Fruit fly (Drosophila melanogaster): ENCODE measurements around the gene CG8209.

Gene CG8209

dm6 chr3L:7983602-7984223 lies 7.5 kb downstream of the CG8209 start:
- TF ChIP-seq CG8478 (optimal IDR thresholded peaks at IDR 0.05): no peak
- no peak for TF ChIP-seq EcR (GFP tag; optimal IDR thresholded peaks at IDR 0.05)
- TF ChIP-seq Dll (optimal IDR thresholded peaks at IDR 0.05): no peak
- TF ChIP-seq usp (GFP tag; optimal IDR thresholded peaks at IDR 0.05): no peak
- TF ChIP-seq psq (optimal IDR thresholded peaks at IDR 0.05): no peak
- TF ChIP-seq pan (optimal IDR thresholded peaks at IDR 0.05): no peak

- TF ChIP-seq Dll (optimal IDR thresholded peaks at IDR 0.05): no peak
- TF ChIP-seq psq (optimal IDR thresholded peaks at IDR 0.05): no peak
- TF ChIP-seq usp (GFP tag; optimal IDR thresholded peaks at IDR 0.05): no peak
- no peak for TF ChIP-seq EcR (GFP tag; optimal IDR thresholded peaks at IDR 0.05)
Measured at dm6 chr3L:7984623-7985237, 8.5 kb downstream of the CG8209 start.

DNA sequence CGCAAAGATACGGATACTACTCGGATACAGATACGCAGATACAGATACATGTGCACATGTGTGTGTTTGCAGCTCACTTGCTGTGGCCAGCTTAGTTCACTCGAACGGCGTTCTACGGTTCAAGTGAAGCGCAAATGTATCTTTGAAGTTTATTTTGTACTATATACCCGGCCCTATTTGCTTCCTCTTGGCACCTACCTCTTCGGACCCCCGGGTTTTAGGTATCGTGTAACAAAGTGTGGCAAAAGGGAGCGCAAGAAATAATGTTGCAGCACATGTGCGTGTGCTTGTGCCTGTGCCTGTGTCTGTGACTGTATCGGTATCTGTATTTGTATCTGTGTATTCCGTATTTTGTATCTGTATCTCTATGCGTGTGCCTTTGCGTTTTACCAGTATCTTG lies 12.2 kb downstream of the CG8209 start:
- TF ChIP-seq CG8478 (optimal IDR thresholded peaks at IDR 0.05): no peak
- no peak for TF ChIP-seq pan (optimal IDR thresholded peaks at IDR 0.05)
- no peak for TF ChIP-seq Dll (optimal IDR thresholded peaks at IDR 0.05)
- TF ChIP-seq EcR (GFP tag; optimal IDR thresholded peaks at IDR 0.05): no peak
- no peak for TF ChIP-seq psq (optimal IDR thresholded peaks at IDR 0.05)
- no peak for TF ChIP-seq usp (GFP tag; optimal IDR thresholded peaks at IDR 0.05)

DNA sequence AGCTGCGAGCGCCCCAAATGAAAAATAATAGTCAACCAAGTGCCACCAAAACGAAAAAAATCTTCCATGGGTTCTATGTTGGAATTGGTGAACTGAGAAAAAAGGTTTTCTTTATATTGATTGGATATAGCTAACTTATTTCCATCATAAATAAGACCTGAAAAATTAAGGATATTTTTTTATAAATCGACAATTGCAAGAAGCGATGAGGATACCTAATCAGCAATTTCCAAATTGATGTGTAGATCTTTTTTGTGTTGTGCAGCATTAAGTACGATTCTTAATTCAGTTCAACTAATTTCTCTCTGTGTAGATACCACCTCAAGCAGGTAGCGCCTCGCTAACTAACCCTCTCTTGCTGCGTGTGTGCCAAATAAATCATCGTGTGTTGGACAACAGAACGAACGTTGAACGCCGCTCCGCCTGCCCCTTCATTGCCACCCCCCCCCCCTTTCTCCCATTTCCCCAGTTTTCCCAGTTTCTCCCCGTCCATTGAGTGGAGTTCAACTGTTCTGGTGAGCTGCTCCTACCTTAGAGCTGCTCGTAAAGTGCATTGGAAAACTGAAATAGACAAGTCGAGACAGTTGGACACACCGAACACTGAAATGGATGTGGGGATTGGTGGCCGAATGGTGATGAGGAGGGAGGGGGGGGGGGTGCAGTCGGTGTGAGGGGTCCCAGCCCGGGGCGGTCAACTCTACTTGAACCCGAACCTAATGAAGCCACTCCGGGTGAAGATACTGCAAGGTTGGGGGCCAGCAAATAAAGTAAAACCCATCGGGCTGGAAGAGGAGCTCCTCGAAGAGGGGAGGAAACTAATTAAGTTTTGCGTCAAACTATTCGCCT lies 12.8 kb downstream of the CG8209 start:
- TF ChIP-seq psq (optimal IDR thresholded peaks at IDR 0.05) (no peak), EcR (GFP tag; optimal IDR thresholded peaks at IDR 0.05) (no peak), CG8478 (optimal IDR thresholded peaks at IDR 0.05) (no peak), Dll (optimal IDR thresholded peaks at IDR 0.05) (no peak)

DNA sequence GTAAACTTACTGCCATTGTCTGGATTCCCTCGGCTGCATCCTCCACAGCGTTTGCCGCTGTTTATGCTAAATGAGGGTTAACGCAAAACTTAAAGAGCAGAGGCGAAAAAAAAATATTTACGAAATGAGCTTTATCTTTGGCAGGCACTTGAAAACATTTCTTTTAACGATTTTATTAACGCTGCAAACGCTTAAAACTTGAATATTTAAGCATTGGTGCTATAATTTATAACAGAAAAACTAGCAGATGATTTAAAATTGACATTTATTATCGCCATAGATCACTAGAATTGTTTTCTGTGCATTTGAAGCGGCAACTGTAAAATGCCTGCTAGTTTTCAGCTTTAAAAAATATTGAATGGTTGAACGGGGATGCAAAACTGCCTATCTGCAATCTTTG lies 14.1 kb downstream of the CG8209 start:
- TF ChIP-seq Dll (optimal IDR thresholded peaks at IDR 0.05) (no peak), pan (optimal IDR thresholded peaks at IDR 0.05) (no peak), psq (optimal IDR thresholded peaks at IDR 0.05) (no peak), EcR (GFP tag; optimal IDR thresholded peaks at IDR 0.05) (no peak), CG8478 (optimal IDR thresholded peaks at IDR 0.05) (no peak), usp (GFP tag; optimal IDR thresholded peaks at IDR 0.05) (no peak)

DNA sequence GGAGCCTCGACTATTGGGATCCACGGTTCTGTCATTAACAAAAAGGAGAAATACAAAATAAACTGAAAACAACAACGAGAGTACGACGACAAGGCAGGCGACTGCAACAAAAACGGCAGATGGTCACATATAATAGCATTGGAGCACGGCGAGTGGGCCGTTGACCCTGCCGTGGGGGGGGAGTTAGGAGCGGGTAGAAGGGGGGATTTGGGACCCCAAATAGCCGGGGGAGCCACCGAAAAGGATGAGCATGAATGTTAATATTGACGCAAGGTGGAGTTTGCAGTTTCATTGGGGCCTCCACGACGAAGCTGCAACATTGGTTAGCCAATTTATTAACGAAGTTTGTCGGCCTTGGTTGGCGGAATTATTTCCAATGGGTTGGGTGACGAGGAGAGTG lies 16.6 kb downstream of the CG8209 start:
- no peak for TF ChIP-seq Dll (optimal IDR thresholded peaks at IDR 0.05)
- TF ChIP-seq EcR (GFP tag; optimal IDR thresholded peaks at IDR 0.05): peak; percentile 82 to 86
- TF ChIP-seq pan (optimal IDR thresholded peaks at IDR 0.05): no peak
- TF ChIP-seq usp (GFP tag; optimal IDR thresholded peaks at IDR 0.05): no peak

DNA sequence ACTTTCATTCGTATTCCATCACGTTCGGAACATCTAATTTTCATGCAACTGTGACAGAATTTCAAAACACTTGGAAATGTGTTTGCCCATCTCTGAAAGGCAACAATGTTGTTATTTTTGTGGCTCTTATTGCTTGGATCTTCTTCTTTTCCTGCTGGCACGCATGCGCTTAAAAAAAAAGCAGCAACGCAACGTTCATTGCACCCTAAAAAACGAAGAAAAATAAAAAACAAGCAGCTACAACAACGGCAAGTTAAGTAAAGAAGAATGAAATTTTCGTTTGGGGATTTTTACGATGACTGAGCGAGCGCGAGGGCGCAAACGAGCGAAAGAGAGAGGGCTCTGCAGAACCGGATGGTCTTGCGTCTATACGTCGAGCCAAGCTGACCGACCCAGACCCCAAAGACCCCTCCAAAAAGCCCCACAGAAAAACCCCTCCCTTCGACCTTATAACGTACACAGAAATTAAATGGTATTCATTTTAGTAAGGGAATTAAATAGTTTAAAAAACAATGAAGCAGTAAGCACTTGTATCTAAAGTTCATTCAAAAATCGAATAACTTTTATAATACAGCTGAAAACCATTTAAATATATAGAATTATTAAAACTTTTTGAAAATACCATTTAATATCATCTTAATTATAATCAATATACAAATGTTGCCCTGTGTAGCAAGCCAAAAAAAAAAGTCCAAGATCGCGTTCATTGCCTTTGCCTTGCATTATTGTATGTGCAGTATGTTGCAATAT lies 17.5 kb downstream of the CG8209 start:
- TF ChIP-seq Dll (optimal IDR thresholded peaks at IDR 0.05) (no peak), EcR (GFP tag; optimal IDR thresholded peaks at IDR 0.05) (peak; percentile 58 to 78)

DNA sequence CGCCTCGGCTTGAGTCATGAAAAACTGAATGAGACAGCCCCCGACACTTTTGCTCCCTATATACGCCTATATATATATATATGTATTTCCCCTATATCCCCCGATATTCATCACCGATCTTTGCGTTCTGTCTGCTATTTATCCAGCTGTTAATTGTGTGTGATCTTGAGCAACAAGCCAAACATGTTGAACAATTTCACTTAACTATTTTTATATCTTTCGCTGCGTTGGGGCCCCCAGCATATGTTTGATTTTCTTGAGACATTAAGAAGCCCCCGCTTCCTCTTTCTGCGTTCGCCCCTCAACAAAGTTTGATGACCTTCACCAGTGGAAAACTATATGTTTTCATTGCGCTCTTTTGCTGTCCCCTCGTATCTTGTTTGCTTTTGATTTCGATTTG lies 20.2 kb downstream of the CG8209 start:
- TF ChIP-seq psq (optimal IDR thresholded peaks at IDR 0.05): no peak
- no peak for TF ChIP-seq CG8478 (optimal IDR thresholded peaks at IDR 0.05)
- TF ChIP-seq EcR (GFP tag; optimal IDR thresholded peaks at IDR 0.05): peak in 1 of 2 experiments; percentile 47
- TF ChIP-seq usp (GFP tag; optimal IDR thresholded peaks at IDR 0.05): no peak

DNA sequence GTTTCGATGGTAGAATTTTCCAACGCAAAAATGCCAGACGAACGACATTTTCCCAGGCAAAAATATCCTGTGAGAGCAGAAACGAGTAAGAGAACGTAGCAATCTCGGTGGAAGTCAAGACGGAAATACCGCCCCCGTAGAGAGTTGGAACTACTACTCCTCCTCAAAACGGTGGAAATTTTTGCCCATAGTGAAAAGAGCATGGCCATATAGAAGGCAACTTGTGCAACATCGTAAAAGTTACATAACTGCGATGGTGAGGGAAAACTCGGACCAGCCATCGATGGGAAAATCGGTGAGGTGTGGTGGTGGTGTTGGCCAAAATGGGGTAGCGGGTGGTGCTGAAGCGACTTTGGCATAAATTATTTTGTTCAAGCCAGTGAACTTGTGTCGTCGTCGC lies 23.7 kb downstream of the CG8209 start:
- TF ChIP-seq EcR (GFP tag; optimal IDR thresholded peaks at IDR 0.05) (no peak), psq (optimal IDR thresholded peaks at IDR 0.05) (no peak), Dll (optimal IDR thresholded peaks at IDR 0.05) (no peak), usp (GFP tag; optimal IDR thresholded peaks at IDR 0.05) (no peak), CG8478 (optimal IDR thresholded peaks at IDR 0.05) (no peak), pan (optimal IDR thresholded peaks at IDR 0.05) (no peak)

dm6 chr3L:8001057-8001597 lies 24.9 kb downstream of the CG8209 start:
- no peak for TF ChIP-seq usp (GFP tag; optimal IDR thresholded peaks at IDR 0.05)
- no peak for TF ChIP-seq pan (optimal IDR thresholded peaks at IDR 0.05)
- no peak for TF ChIP-seq EcR (GFP tag; optimal IDR thresholded peaks at IDR 0.05)
- no peak for TF ChIP-seq psq (optimal IDR thresholded peaks at IDR 0.05)
- no peak for TF ChIP-seq CG8478 (optimal IDR thresholded peaks at IDR 0.05)
- TF ChIP-seq Dll (optimal IDR thresholded peaks at IDR 0.05): no peak

DNA sequence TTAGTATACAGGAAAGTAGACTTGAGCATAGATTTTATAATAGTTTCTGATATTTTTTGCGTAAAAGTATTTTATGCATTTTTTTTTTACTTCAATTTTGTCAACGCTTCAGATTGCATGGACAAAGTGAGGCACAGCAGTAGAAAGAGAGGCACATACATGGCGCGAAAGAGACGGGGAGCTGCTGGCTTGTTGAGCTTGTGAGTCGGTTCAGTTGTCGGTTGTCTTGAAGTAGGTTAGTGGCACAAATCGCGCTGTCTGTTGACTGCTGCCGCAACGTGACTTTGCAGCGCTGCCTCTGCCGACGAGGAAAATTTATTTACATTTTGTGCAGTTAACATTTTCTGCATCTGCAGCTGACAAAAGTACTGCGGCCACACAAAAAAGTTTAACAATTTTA lies 29.6 kb downstream of the CG8209 start:
- TF ChIP-seq usp (GFP tag; optimal IDR thresholded peaks at IDR 0.05) (no peak), pan (optimal IDR thresholded peaks at IDR 0.05) (no peak), Dll (optimal IDR thresholded peaks at IDR 0.05) (no peak), EcR (GFP tag; optimal IDR thresholded peaks at IDR 0.05) (no peak), CG8478 (optimal IDR thresholded peaks at IDR 0.05) (no peak), psq (optimal IDR thresholded peaks at IDR 0.05) (no peak)

Data from whole organism.